Worm (Caenorhabditis elegans): ENCODE data around the gene mac-1.

DNA sequence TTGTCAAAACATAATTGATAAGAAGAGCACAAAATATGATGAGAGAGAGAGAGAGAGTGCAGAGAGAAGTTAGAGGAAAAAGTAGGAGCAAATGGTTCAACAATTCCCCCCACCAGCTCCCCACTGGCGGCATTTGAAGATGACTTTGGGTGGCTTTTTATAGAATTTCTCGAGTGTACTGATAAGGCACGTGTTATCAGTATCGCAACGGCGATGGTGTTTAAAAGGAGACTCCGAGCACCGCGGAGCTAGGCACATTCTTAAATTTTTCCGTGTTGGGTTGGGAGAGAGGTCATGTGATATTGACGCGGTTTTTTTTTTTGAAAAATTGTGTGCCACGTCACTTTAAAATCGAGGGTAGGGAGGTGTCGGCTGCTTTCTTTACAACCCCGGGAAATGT is 22.2 kb downstream of the mac-1 start:
- no peak for TF ChIP-seq T22C8.4 (GFP tag; IDR thresholded peaks at IDR 0.05)
- TF ChIP-seq flt-1 (GFP tag; IDR thresholded peaks at IDR 0.05): no peak
- no peak for TF ChIP-seq ztf-23 (GFP tag; IDR thresholded peaks at IDR 0.05)
- TF ChIP-seq ztf-29 (GFP tag; IDR thresholded peaks at IDR 0.05): no peak
- TF ChIP-seq med-1 (GFP tag; optimal IDR thresholded peaks at IDR 0.05; ENCODE audit: insufficient read depth): no peak
- no peak for TF ChIP-seq ref-1 (GFP tag; conservative IDR thresholded peaks at IDR 0.05)
- TF ChIP-seq cog-1 (tag; optimal IDR thresholded peaks at IDR 0.05): no peak
- no peak for TF ChIP-seq klf-2 (GFP tag; conservative IDR thresholded peaks at IDR 0.05)
- no peak for TF ChIP-seq tab-1 (GFP tag; IDR thresholded peaks at IDR 0.05)
